Fruit fly (Drosophila melanogaster) whole organism, adult: ENCODE measurements around the gene SCaMC.
A peak's percentile ranks its signal among the peaks of the same experiment; 100 is the strongest.

Source experiments
- CG11617 ChIP-seq: fragments of 200-800 bp; sonication (Bioruptor generic); optimal IDR thresholded peaks from 2 replicates; lab custom pipeline; 2017; ENCODE audit warnings: mild to moderate bottlenecking, missing biosample characterization, missing genetic modification reagents, missing genetic modification characterization
- CG12768 ChIP-seq: fragments of 200-800 bp; sonication (Bioruptor generic); optimal IDR thresholded peaks from 2 replicates; lab custom pipeline; 2017; ENCODE audit warnings: missing biosample characterization, missing genetic modification characterization, mild to moderate bottlenecking, moderate library complexity, missing genetic modification reagents
- CG14711 ChIP-seq: fragments of 200-800 bp; sonication (Bioruptor generic); optimal IDR thresholded peaks from 2 replicates; lab custom pipeline; 2018; ENCODE audit warnings: missing biosample characterization, mild to moderate bottlenecking, missing genetic modification characterization, moderate library complexity
- CG1620 ChIP-seq: fragments of 200-800 bp; sonication (Bioruptor generic); optimal IDR thresholded peaks from 2 replicates; lab custom pipeline; 2016; ENCODE audit warnings: missing biosample characterization, missing genetic modification characterization
- CG33017 ChIP-seq: fragments of 200-800 bp; sonication (Bioruptor generic); optimal IDR thresholded peaks from 2 replicates; lab custom pipeline; 2018; ENCODE audit warnings: missing biosample characterization, mild to moderate bottlenecking, missing genetic modification characterization, moderate library complexity
- CG5204 ChIP-seq: fragments of 200-800 bp; sonication (Bioruptor generic); optimal IDR thresholded peaks from 2 replicates; lab custom pipeline; 2016; ENCODE audit warnings: missing biosample characterization, missing genetic modification characterization
- CG7045 ChIP-seq: fragments of 200-800 bp; sonication (Bioruptor generic); optimal IDR thresholded peaks from 2 replicates; lab custom pipeline; 2017; ENCODE audit warnings: missing biosample characterization, mild to moderate bottlenecking, missing genetic modification characterization
- CG7101 ChIP-seq: fragments of 200-800 bp; sonication (Bioruptor generic); optimal IDR thresholded peaks from 2 replicates; lab custom pipeline; 2018; ENCODE audit warnings: missing biosample characterization, mild to moderate bottlenecking, missing genetic modification characterization, moderate library complexity
- Clk ChIP-seq: fragments of 200-800 bp; sonication (Bioruptor generic); optimal IDR thresholded peaks from 2 replicates; lab custom pipeline; 2017; ENCODE audit warnings: missing biosample characterization, missing genetic modification characterization
- Crg-1 ChIP-seq: fragments of 200-800 bp; sonication (Bioruptor generic); optimal IDR thresholded peaks from 2 replicates; lab custom pipeline; 2016; ENCODE audit warnings: missing biosample characterization, missing genetic modification characterization
- Hr96 ChIP-seq: fragments of 200-800 bp; sonication (Bioruptor generic); optimal IDR thresholded peaks from 2 replicates; lab custom pipeline; 2016; ENCODE audit warnings: missing biosample characterization, missing genetic modification characterization
- Mnt ChIP-seq: fragments of 200-800 bp; sonication (Bioruptor generic); optimal IDR thresholded peaks from 2 replicates; lab custom pipeline; 2016; ENCODE audit warnings: missing biosample characterization, mild to moderate bottlenecking, missing genetic modification characterization
- bab1 ChIP-seq: fragments of 200-800 bp; sonication (Bioruptor generic); optimal IDR thresholded peaks from 3 replicates; lab custom pipeline; 2019; ENCODE audit warnings: missing biosample characterization, mild to moderate bottlenecking, missing genetic modification characterization, moderate library complexity
- cic ChIP-seq: fragments of 200-800 bp; sonication (Bioruptor generic); optimal IDR thresholded peaks from 2 replicates; lab custom pipeline; 2017; ENCODE audit warnings: missing biosample characterization, mild to moderate bottlenecking, missing genetic modification characterization, moderate library complexity
- cnc ChIP-seq, 2 experiments: fragments of >200 bp; optimal IDR thresholded peaks; 2 replicates each; lab custom pipeline; 2017
- kay ChIP-seq: fragments of 200-800 bp; sonication (Bioruptor generic); peaks from one replicate; lab custom pipeline; 2016; ENCODE audit warnings: missing biosample characterization, missing genetic modification characterization, borderline replicate concordance
- ovo ChIP-seq: fragments of 200-800 bp; sonication (Bioruptor generic); optimal IDR thresholded peaks from 2 replicates; lab custom pipeline; 2016; ENCODE audit warnings: missing biosample characterization, missing genetic modification characterization
- pad ChIP-seq: fragments of 200-800 bp; sonication (Bioruptor generic); optimal IDR thresholded peaks from 3 replicates; lab custom pipeline; 2017; ENCODE audit warnings: missing biosample characterization, missing genetic modification characterization, mild to moderate bottlenecking, moderate library complexity, missing genetic modification reagents
- tj ChIP-seq: fragments of 200-800 bp; sonication (Bioruptor generic); optimal IDR thresholded peaks from 3 replicates; lab custom pipeline; 2017; ENCODE audit warnings: missing biosample characterization, mild to moderate bottlenecking, missing genetic modification characterization, moderate library complexity
- toe ChIP-seq: fragments of 200-800 bp; sonication (Bioruptor generic); optimal IDR thresholded peaks from 2 replicates; lab custom pipeline; 2016; ENCODE audit warnings: missing biosample characterization, missing genetic modification characterization

The SCaMC gene

DNA sequence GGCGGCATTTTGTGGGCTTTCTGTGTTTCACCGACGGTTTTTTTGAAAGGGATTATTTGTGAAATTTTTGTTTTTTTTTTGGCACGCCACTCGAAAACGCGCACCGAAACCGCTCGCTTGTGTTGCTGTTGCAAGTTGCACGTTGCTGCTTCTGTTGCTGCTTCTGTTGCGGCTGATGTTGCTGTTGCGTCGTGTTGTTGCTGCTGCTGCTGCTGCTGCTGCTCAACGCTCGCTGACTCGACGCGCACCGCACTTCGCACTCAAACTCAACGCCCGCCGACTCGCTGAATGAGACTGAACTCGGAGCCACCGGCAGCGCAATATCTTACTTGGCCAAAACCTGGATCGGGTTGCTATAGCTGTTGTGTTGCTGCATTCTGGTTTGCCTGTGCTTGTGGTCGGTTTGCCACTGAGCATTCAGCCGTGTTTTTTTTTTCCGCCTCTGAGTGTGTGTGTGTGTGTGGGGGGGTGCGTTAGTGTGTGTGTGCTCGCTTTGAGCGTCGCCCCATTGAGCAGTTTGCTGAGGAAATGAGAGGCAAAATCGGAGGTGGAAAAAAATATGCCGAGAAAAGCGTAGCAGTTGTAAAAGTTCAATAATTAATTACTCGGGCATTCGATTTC is 17.9 kb upstream of the SCaMC start, which contains the start of gene toe:
Gene toe (minus strand): TSS at position 277 of the 621 bp plus-strand sequence.
- TF ChIP-seq toe (peak; percentile 43), CG7045 (no peak), pad (no peak)

- TF ChIP-seq CG14711 (tag; lab: Kevin White, UChicago), result no peak
- no peak for TF ChIP-seq CG5204
- TF ChIP-seq Clk, result no peak
- TF ChIP-seq cnc (optimal IDR thresholded peaks at IDR 0.05; lab: Kevin White, UChicago), result no peak
- no peak for TF ChIP-seq Hr96 (GFP tag; lab: Kevin White, UChicago)
- TF ChIP-seq CG1620 (GFP tag; lab: Kevin White, UChicago), result no peak
- TF ChIP-seq cic (GFP tag; lab: Kevin White, UChicago), result no peak
- no peak for TF ChIP-seq CG33017 (tag; lab: Kevin White, UChicago)
These were observed 5.8 kb upstream of the SCaMC start for dm6 chr3L:12420437-12420836.

DNA sequence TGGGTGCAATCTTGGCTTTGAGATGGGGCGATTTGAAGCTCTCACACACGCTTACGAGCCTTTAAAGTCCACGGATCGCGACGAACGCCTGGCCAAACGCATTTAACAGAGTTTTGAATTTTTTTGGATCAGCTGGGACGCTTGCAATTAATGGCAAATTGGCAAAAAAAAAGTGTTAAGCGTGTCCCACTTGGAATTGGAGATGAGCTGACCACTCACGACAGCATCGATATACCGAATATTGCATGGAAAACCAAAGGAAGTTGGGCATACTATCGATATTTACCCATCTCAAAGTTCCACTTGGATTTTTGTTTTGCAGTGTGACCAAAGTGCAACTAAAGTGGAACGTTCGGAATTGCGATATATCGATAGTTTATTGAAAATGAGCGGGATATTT is 2.7 kb upstream of the SCaMC start, which contains the start of gene ArfGAP1:
Gene ArfGAP1 (minus strand): TSS at position 240 of the 400 bp plus-strand sequence.
- TF ChIP-seq CG12768 (GFP tag; lab: Kevin White, UChicago) (no peak), kay (GFP tag; lab: Kevin White, UChicago) (no peak), ovo (no peak), bab1 (GFP tag; lab: Kevin White, UChicago) (peak; percentile 27), CG33017 (tag; lab: Kevin White, UChicago) (no peak), CG7101 (tag; lab: Kevin White, UChicago) (no peak), CG11617 (no peak), tj (peak; percentile 61), Mnt (peak; percentile 14), CG1620 (GFP tag; lab: Kevin White, UChicago) (no peak)

dm6 chr3L:12411214-12411685 is 3.4 kb downstream of the SCaMC start:
- TF ChIP-seq Mnt, result peak; percentile 34
- peak; percentile 94 for TF ChIP-seq kay (GFP tag; lab: Kevin White, UChicago)
- peak; percentile 58 for TF ChIP-seq CG12768 (GFP tag; lab: Kevin White, UChicago)
- no peak for TF ChIP-seq Clk
- peak; percentile 96 for TF ChIP-seq cic (GFP tag; lab: Kevin White, UChicago)

dm6 chr3L:12410472-12411213 is 4.0 kb downstream of the SCaMC start:
- TF ChIP-seq ovo, result no peak
- peak in 1 of 2 experiments; percentile 7 for TF ChIP-seq cnc (optimal IDR thresholded peaks at IDR 0.05; lab: Kevin White, UChicago)

DNA sequence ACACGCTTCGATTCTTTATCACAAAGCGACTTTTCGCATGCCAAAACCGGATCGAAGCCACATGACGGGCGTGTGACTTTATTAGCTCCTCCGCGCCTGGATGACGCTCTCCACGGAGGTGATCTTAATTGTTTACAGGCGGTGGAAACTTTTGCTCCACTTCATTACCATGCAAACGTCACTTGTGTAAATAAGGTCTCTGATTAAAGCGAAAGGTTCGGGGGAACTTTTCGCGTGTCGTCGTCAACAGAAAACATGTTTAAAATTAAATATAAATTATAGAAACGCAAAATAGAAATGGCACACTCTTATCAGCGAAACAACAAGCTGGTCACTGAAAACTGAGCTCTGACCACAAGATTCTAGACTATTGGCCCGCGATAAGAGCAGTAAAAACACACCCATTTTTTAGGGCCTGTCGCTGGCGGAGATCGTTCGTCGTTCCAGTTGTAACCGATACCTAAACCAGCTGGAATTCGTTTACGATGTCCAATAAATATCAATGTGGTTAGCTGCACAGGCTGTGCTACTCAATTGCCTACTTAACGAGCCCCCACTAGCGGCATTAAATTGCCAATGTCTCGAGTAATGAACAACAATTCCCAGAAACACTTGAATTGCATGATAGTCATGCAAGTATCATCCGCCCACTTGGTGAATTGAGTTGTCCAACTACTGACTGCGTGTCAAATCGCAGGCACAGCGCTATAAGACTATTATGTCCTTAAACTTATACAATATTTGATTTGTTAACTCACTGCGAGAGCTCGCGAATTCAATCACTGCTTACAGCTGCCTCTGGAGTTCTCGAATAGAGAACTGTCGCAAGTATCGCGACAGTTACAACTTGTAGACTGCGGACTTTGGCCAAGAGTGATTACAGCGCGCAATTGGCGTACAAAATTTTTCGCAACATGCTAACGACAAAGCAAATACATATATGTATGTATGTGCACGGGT is 5.0 kb downstream of the SCaMC start:
- peak; percentile 11 for TF ChIP-seq Clk
- no peak for TF ChIP-seq CG11617
- peak; percentile 20 for TF ChIP-seq CG7045
- peak; percentile 96 for TF ChIP-seq kay (GFP tag; lab: Kevin White, UChicago)
- peak; percentile 4 for TF ChIP-seq Mnt
- peak; percentile 57 for TF ChIP-seq CG12768 (GFP tag; lab: Kevin White, UChicago)
- peak; percentile 71 for TF ChIP-seq cic (GFP tag; lab: Kevin White, UChicago)
- no peak for TF ChIP-seq tj

- TF ChIP-seq cic (GFP tag; lab: Kevin White, UChicago) (peak; percentile 92), cnc (optimal IDR thresholded peaks at IDR 0.05; lab: Kevin White, UChicago) (no peak), CG11617 (peak; percentile 39), kay (GFP tag; lab: Kevin White, UChicago) (peak; percentile 99), ovo (peak; percentile 77), pad (peak; percentile 24), Hr96 (GFP tag; lab: Kevin White, UChicago) (peak; percentile 87), CG7045 (peak; percentile 72), CG12768 (GFP tag; lab: Kevin White, UChicago) (peak; percentile 99), Crg-1 (no peak), CG14711 (tag; lab: Kevin White, UChicago) (no peak), Clk (no peak), Mnt (peak; percentile 90), CG5204 (peak; percentile 78), CG7101 (tag; lab: Kevin White, UChicago) (peak; percentile 57), toe (no peak), bab1 (GFP tag; lab: Kevin White, UChicago) (peak; percentile 55), CG1620 (GFP tag; lab: Kevin White, UChicago) (peak; percentile 57), tj (peak; percentile 86), CG33017 (tag; lab: Kevin White, UChicago) (peak; percentile 82)
These were observed 5.9 kb downstream of the SCaMC start for dm6 chr3L:12408513-12409320.
